Worm (Caenorhabditis elegans): ENCODE data around the gene F59B1.2.
"Not testable (repeated sequence)": the region's sequence is repeated elsewhere in the genome, so short reads cannot be mapped to it uniquely, and the experiment has no call there.

ce11 chrV:3597052-3597451, 36.1 kb upstream of the F59B1.2 start, which contains the start of gene srh-212:
- not testable (repeated sequence) for TF ChIP-seq scrt-1 (GFP tag; IDR thresholded peaks at IDR 0.05); ceh-13 (GFP tag; optimal IDR thresholded peaks at IDR 0.05); tbx-11 (GFP tag; IDR thresholded peaks at IDR 0.05); ama-1 (optimal IDR thresholded peaks at IDR 0.05)

Measured in whole organism, early embryonic.